Worm (Caenorhabditis elegans) whole organism, L4 larva: ENCODE data around the gene F45E1.5.

Source experiments
- D1046.2 ChIP-seq: fragments of 200-800 bp; sonication (Bioruptor generic); IDR thresholded peaks from 2 replicates; pipeline ENCODE4 v1.3.6; 2022; ENCODE audit warnings: missing genetic modification characterization, missing compliant biosample characterization
- F10B5.3 ChIP-seq: sonication (generic microtip); optimal IDR thresholded peaks from 2 replicates; lab custom pipeline; 2016; ENCODE audit warnings: mild to moderate bottlenecking, missing genetic modification characterization, missing compliant biosample characterization
- F37D6.2 ChIP-seq: sonication (generic microtip); optimal IDR thresholded peaks from 2 replicates; lab custom pipeline; 2016; ENCODE audit warnings: mild to moderate bottlenecking, missing genetic modification characterization, missing compliant biosample characterization
- F49E8.2 ChIP-seq: sonication (generic microtip); optimal IDR thresholded peaks from 2 replicates; lab custom pipeline; 2016; ENCODE audit warnings: missing compliant biosample characterization, mild to moderate bottlenecking, missing genetic modification characterization, borderline replicate concordance
- R02D3.7 ChIP-seq: fragments of 150-350 bp; sonication (generic microtip); optimal IDR thresholded peaks from 3 replicates; lab custom pipeline; 2014; ENCODE audit warnings: missing biosample characterization, missing genetic modification characterization
- T20F7.1 ChIP-seq: fragments of 200-800 bp; sonication (Bioruptor generic); optimal IDR thresholded peaks from 2 replicates; lab custom pipeline; 2018; ENCODE audit warnings: mild to moderate bottlenecking, missing genetic modification characterization, missing compliant biosample characterization
- T26A8.4 ChIP-seq: fragments of 200-800 bp; sonication (Bioruptor generic); IDR thresholded peaks from 2 replicates; pipeline ENCODE4 v1.3.6; 2022; ENCODE audit warnings: missing genetic modification characterization, missing compliant biosample characterization
- Y105C5A.15 ChIP-seq: fragments of 200-800 bp; sonication (Bioruptor generic); IDR thresholded peaks from 2 replicates; pipeline ENCODE4 v1.3.6; 2022; ENCODE audit warnings: missing genetic modification characterization, missing compliant biosample characterization
- Y48G9A.11 ChIP-seq: fragments of 200-800 bp; sonication (Bioruptor generic); IDR thresholded peaks from 2 replicates; pipeline ENCODE4 v1.3.6; 2022; ENCODE audit warnings: missing genetic modification reagents, missing genetic modification characterization, missing compliant biosample characterization
- Y5F2A.4 ChIP-seq: fragments of 200-800 bp; sonication (Bioruptor generic); optimal IDR thresholded peaks from 2 replicates; lab custom pipeline; 2018; ENCODE audit warnings: mild to moderate bottlenecking, missing genetic modification characterization, missing compliant biosample characterization
- ZK337.2 ChIP-seq: fragments of 200-800 bp; sonication (Bioruptor generic); IDR thresholded peaks from 2 replicates; pipeline ENCODE4 v1.3.6; 2022; ENCODE audit warnings: missing genetic modification reagents, missing genetic modification characterization, missing compliant biosample characterization
- ZK546.5 ChIP-seq, 2 experiments: sonication (generic microtip); optimal IDR thresholded peaks; 2 replicates each; lab custom pipeline; 2017; ENCODE audit warnings: missing biosample characterization in 2 of 2, missing genetic modification characterization in 2 of 2
- ama-1 ChIP-seq: fragments of 150-350 bp; optimal IDR thresholded peaks from 2 replicates; lab custom pipeline; 2014; ENCODE audit warnings: inconsistent platforms, mixed read lengths
- ceh-32 ChIP-seq: sonication (generic microtip); optimal IDR thresholded peaks from 2 replicates; lab custom pipeline; 2016; ENCODE audit warnings: mild to moderate bottlenecking, missing genetic modification characterization, missing compliant biosample characterization; ENCODE audit not compliant: poor library complexity
- ceh-44 ChIP-seq: fragments of 200-800 bp; sonication (Bioruptor generic); IDR thresholded peaks from 2 replicates; pipeline ENCODE4 v1.3.6; 2022; ENCODE audit warnings: missing genetic modification reagents, missing genetic modification characterization, missing compliant biosample characterization
- ceh-62 ChIP-seq: sonication (generic microtip); optimal IDR thresholded peaks from 2 replicates; lab custom pipeline; 2017; ENCODE audit warnings: missing biosample characterization, missing genetic modification characterization
- ces-1 ChIP-seq: fragments of 150-350 bp; sonication (generic microtip); optimal IDR thresholded peaks from 4 replicates; lab custom pipeline; 2014; ENCODE audit warnings: missing biosample characterization, missing genetic modification reagents, missing genetic modification characterization
- ctbp-1 ChIP-seq: fragments of 200-800 bp; sonication (Bioruptor generic); IDR thresholded peaks from 2 replicates; pipeline ENCODE4 v1.3.6; 2022; ENCODE audit warnings: missing genetic modification reagents, missing genetic modification characterization, missing compliant biosample characterization
- daf-16 ChIP-seq, 3 experiments: sonication (generic microtip); optimal IDR thresholded peaks; 2 replicates each; lab custom pipeline; 2016 to 2017; ENCODE audit warnings: missing genetic modification characterization in 3 of 3, missing genetic modification reagents in 3 of 3, mild to moderate bottlenecking in 2 of 3, missing compliant biosample characterization in 2 of 3, missing biosample characterization in 1 of 3, moderate library complexity in 1 of 3
- daf-19 ChIP-seq: fragments of 200-800 bp; sonication (Bioruptor generic); conservative IDR thresholded peaks from 2 replicates; pipeline ENCODE4 v1.3.6; 2022; ENCODE audit warnings: missing genetic modification characterization, missing compliant biosample characterization
- daf-8 ChIP-seq: fragments of 200-800 bp; sonication (Bioruptor generic); IDR thresholded peaks from 2 replicates; pipeline ENCODE4 v1.3.6; 2022; ENCODE audit warnings: missing genetic modification characterization, missing compliant biosample characterization
- dmd-9 ChIP-seq: fragments of 200-800 bp; sonication (Bioruptor generic); IDR thresholded peaks from 2 replicates; pipeline ENCODE4 v1.3.6; 2022; ENCODE audit warnings: missing genetic modification reagents, missing genetic modification characterization, missing compliant biosample characterization
- duxl-1 ChIP-seq: sonication (generic microtip); optimal IDR thresholded peaks from 2 replicates; lab custom pipeline; 2016; ENCODE audit warnings: mild to moderate bottlenecking, missing genetic modification characterization, moderate library complexity, missing compliant biosample characterization; ENCODE audit not compliant: poor library complexity
- fkh-10 ChIP-seq: fragments of 150-350 bp; optimal IDR thresholded peaks from 2 replicates; lab custom pipeline; 2014; ENCODE audit warnings: missing biosample characterization, missing genetic modification reagents, missing genetic modification characterization
- gei-8 ChIP-seq: fragments of 200-800 bp; sonication (Bioruptor generic); optimal IDR thresholded peaks from 2 replicates; lab custom pipeline; 2018; ENCODE audit warnings: mild to moderate bottlenecking, missing genetic modification characterization, missing compliant biosample characterization
- hlh-11 ChIP-seq: fragments of 200-800 bp; sonication (Bioruptor generic); optimal IDR thresholded peaks from 2 replicates; lab custom pipeline; 2018; ENCODE audit warnings: mild to moderate bottlenecking, missing genetic modification characterization, missing compliant biosample characterization
- hmg-1.1 ChIP-seq: fragments of 200-800 bp; sonication (Bioruptor generic); IDR thresholded peaks from 2 replicates; pipeline ENCODE4 v1.3.6; 2022; ENCODE audit warnings: missing genetic modification reagents, missing genetic modification characterization, missing compliant biosample characterization
- jun-1 ChIP-seq: fragments of 150-350 bp; optimal IDR thresholded peaks from 2 replicates; lab custom pipeline; 2014; ENCODE audit warnings: missing biosample characterization, missing genetic modification reagents, missing genetic modification characterization
- lim-7 ChIP-seq: fragments of 200-800 bp; sonication (Bioruptor generic); IDR thresholded peaks from 2 replicates; pipeline ENCODE4 v1.3.6; 2022; ENCODE audit warnings: missing genetic modification characterization, missing compliant biosample characterization
- lin-1 ChIP-seq: fragments of 200-800 bp; sonication (Bioruptor generic); IDR thresholded peaks from 2 replicates; pipeline ENCODE4 v1.3.6; 2022; ENCODE audit warnings: missing genetic modification reagents, missing genetic modification characterization, missing compliant biosample characterization
- lin-29 ChIP-seq: fragments of 200-800 bp; sonication (Bioruptor generic); IDR thresholded peaks from 2 replicates; pipeline ENCODE4 v1.3.6; 2022; ENCODE audit warnings: missing genetic modification reagents, missing genetic modification characterization, missing compliant biosample characterization
- mdl-1 ChIP-seq, 2 experiments: fragments of 150-350 bp in 1 of 2; sonication (generic microtip) in 1 of 2; optimal IDR thresholded peaks; 2 replicates each; lab custom pipeline; 2014 to 2017; ENCODE audit warnings: missing biosample characterization in 2 of 2, missing genetic modification characterization in 2 of 2
- mep-1 ChIP-seq: fragments of 150-350 bp; sonication (generic microtip); optimal IDR thresholded peaks from 3 replicates; lab custom pipeline; 2014; ENCODE audit warnings: missing biosample characterization, missing genetic modification characterization
- mxl-2 ChIP-seq: fragments of 200-800 bp; sonication (Bioruptor generic); conservative IDR thresholded peaks from 2 replicates; pipeline ENCODE4 v1.3.6; 2022; ENCODE audit warnings: missing genetic modification reagents, missing genetic modification characterization, missing compliant biosample characterization
- nhr-102 ChIP-seq: sonication (generic microtip); optimal IDR thresholded peaks from 2 replicates; lab custom pipeline; 2016; ENCODE audit warnings: mild to moderate bottlenecking, missing genetic modification characterization, moderate library complexity, missing compliant biosample characterization
- nhr-28 ChIP-seq: fragments of 150-350 bp; optimal IDR thresholded peaks from 2 replicates; lab custom pipeline; 2014; ENCODE audit warnings: missing biosample characterization, missing genetic modification characterization
- nhr-77 ChIP-seq: fragments of 150-350 bp; optimal IDR thresholded peaks from 2 replicates; lab custom pipeline; 2014; ENCODE audit warnings: missing biosample characterization, missing genetic modification characterization
- pha-4 ChIP-seq, 2 experiments: fragments of 150-350 bp in 1 of 2; fragments of 200-800 bp in 1 of 2; sonication (Bioruptor generic) in 1 of 2; IDR thresholded peaks in 1 of 2; optimal IDR thresholded peaks in 1 of 2; 2 replicates each; pipeline versions ENCODE4 v1.3.6 to Lab custom; 2014 to 2022; ENCODE audit warnings: missing genetic modification characterization in 2 of 2, missing genetic modification reagents in 2 of 2, missing biosample characterization in 1 of 2, missing compliant biosample characterization in 1 of 2
- php-3 ChIP-seq: fragments of 200-800 bp; sonication (Bioruptor generic); IDR thresholded peaks from 2 replicates; pipeline ENCODE4 v1.3.6; 2022; ENCODE audit warnings: missing genetic modification reagents, missing genetic modification characterization, missing compliant biosample characterization
- pqm-1 ChIP-seq: sonication (generic microtip); optimal IDR thresholded peaks from 2 replicates; lab custom pipeline; 2017; ENCODE audit warnings: missing biosample characterization, missing genetic modification characterization
- rbr-2 ChIP-seq: sonication (generic microtip); optimal IDR thresholded peaks from 2 replicates; lab custom pipeline; 2016; ENCODE audit warnings: missing genotype, missing genetic modification characterization, missing compliant biosample characterization
- saeg-2 ChIP-seq: fragments of 200-800 bp; sonication (Bioruptor generic); IDR thresholded peaks from 2 replicates; pipeline ENCODE4 v1.3.6; 2022; ENCODE audit warnings: missing genetic modification reagents, missing genetic modification characterization, missing compliant biosample characterization
- sdz-12 ChIP-seq: fragments of 200-800 bp; sonication (Bioruptor generic); optimal IDR thresholded peaks from 2 replicates; lab custom pipeline; 2018; ENCODE audit warnings: mild to moderate bottlenecking, missing genetic modification characterization, missing compliant biosample characterization
- snpc-1.2 ChIP-seq: fragments of 200-800 bp; sonication (Bioruptor generic); IDR thresholded peaks from 2 replicates; pipeline ENCODE4 v1.3.6; 2022; ENCODE audit warnings: missing genetic modification reagents, missing genetic modification characterization, missing compliant biosample characterization
- snpc-4 ChIP-seq: fragments of 150-350 bp; optimal IDR thresholded peaks from 2 replicates; lab custom pipeline; 2014; ENCODE audit warnings: missing biosample characterization, missing genetic modification characterization
- spr-1 ChIP-seq: sonication (generic microtip); optimal IDR thresholded peaks from 2 replicates; lab custom pipeline; 2016; ENCODE audit warnings: mild to moderate bottlenecking, missing genetic modification characterization, missing compliant biosample characterization
- spr-3 ChIP-seq: fragments of 200-800 bp; sonication (Bioruptor generic); optimal IDR thresholded peaks from 2 replicates; lab custom pipeline; 2018; ENCODE audit warnings: mild to moderate bottlenecking, missing genetic modification characterization, missing compliant biosample characterization
- unc-130 ChIP-seq: sonication (generic microtip); optimal IDR thresholded peaks from 2 replicates; lab custom pipeline; 2016; ENCODE audit warnings: missing genetic modification reagents, missing genetic modification characterization, missing compliant biosample characterization
- vab-7 ChIP-seq: fragments of 200-800 bp; sonication (Bioruptor generic); IDR thresholded peaks from 2 replicates; pipeline ENCODE4 v1.3.6; 2022; ENCODE audit warnings: missing genetic modification reagents, missing genetic modification characterization, missing compliant biosample characterization
- zag-1 ChIP-seq: fragments of 150-350 bp; optimal IDR thresholded peaks from 2 replicates; lab custom pipeline; 2014; ENCODE audit warnings: missing biosample characterization, missing genetic modification characterization
- zip-11 ChIP-seq: fragments of 200-800 bp; sonication (Bioruptor generic); IDR thresholded peaks from 2 replicates; pipeline ENCODE4 v1.3.6; 2022; ENCODE audit warnings: missing genetic modification characterization, missing compliant biosample characterization

The F45E1.5 gene

DNA sequence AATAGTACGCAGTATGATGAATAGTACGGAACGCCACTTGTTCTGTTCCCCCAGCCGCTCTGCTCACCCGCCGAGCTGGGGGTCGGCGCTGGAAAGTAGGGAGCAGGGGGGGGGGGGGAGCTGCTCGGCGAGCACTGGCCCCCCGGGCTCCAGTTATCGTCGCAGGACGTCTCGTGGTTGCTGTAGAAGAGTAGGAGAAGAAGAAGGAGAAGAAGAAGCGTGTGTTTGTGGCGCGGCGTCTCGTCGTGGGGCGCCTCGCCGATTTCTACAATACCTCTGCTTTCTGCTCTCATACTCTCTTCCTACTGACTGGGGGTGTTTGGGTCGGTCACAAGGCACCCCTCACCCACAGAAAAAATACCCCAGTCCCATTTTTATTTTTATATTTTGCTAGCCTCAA, 40.8 kb downstream of the F45E1.5 start (continued):
- peak; percentile 32; the same call in 1 of the 2 replicates for TF ChIP-seq Y48G9A.11
- TF ChIP-seq gei-8 (GFP tag; lab: Kevin White, UChicago): no peak
- no peak for TF ChIP-seq php-3 (GFP tag; lab: Robert Waterston, UW)
- no peak for TF ChIP-seq unc-130 (GFP tag; lab: Kevin White, UChicago)
- TF ChIP-seq hmg-1.1 (GFP tag; lab: Robert Waterston, UW): peak; percentile 77
- TF ChIP-seq R02D3.7 (tag; lab: Kevin White, UChicago): no peak
- no peak for TF ChIP-seq snpc-4 (tag; lab: Kevin White, UChicago)
- no peak for TF ChIP-seq T20F7.1 (GFP tag; lab: Kevin White, UChicago)
- peak; percentile 48; the same call in 1 of the 2 replicates for TF ChIP-seq saeg-2 (GFP tag; lab: Robert Waterston, UW)
- TF ChIP-seq pha-4 (GFP tag; IDR thresholded peaks at IDR 0.05; lab: Robert Waterston, UW): peak; percentile 91; the same call in 1 of the 2 replicates
- TF ChIP-seq pha-4 (tag; optimal IDR thresholded peaks at IDR 0.05; lab: Kevin White, UChicago): no peak
- TF ChIP-seq Y105C5A.15 (GFP tag; lab: Robert Waterston, UW): 0 out of 2 replicates have a peak, but pooled peaks have one; percentile 31
- peak; percentile 69 for TF ChIP-seq mep-1
- TF ChIP-seq daf-8 (GFP tag; lab: Robert Waterston, UW): no peak
- no peak for TF ChIP-seq pqm-1 (tag; lab: Kevin White, UChicago)
- TF ChIP-seq mdl-1 (tag; optimal IDR thresholded peaks at IDR 0.05; lab: Kevin White, UChicago): peak; percentile 7 to 50
- no peak for TF ChIP-seq spr-1 (tag; lab: Kevin White, UChicago)
- TF ChIP-seq ces-1 (GFP tag; lab: Kevin White, UChicago): no peak
- no peak for TF ChIP-seq ceh-32
- TF ChIP-seq F37D6.2 (tag; lab: Kevin White, UChicago): peak; percentile 26
- no peak for TF ChIP-seq snpc-1.2
- no peak for TF ChIP-seq fkh-10
- TF ChIP-seq jun-1 (tag; lab: Kevin White, UChicago): no peak
- no peak for TF ChIP-seq lin-1 (GFP tag; lab: Robert Waterston, UW)
- TF ChIP-seq vab-7: no peak
- no peak for TF ChIP-seq sdz-12 (GFP tag; lab: Kevin White, UChicago)
- TF ChIP-seq zag-1: no peak
- TF ChIP-seq ZK337.2: no peak
- no peak for TF ChIP-seq ceh-44 (GFP tag; lab: Robert Waterston, UW)
- TF ChIP-seq ZK546.5 (tag; optimal IDR thresholded peaks at IDR 0.05; lab: Kevin White, UChicago): no peak
- TF ChIP-seq ceh-62 (tag; lab: Kevin White, UChicago): no peak
- no peak for TF ChIP-seq zip-11 (GFP tag; lab: Robert Waterston, UW)
- TF ChIP-seq, all 104 proteins: peak for 25

ce11 chrX:8017759-8018158, 41.3 kb downstream of the F45E1.5 start, which contains the start of gene C34D10.5:
Gene C34D10.5, plus strand, starts transcription at chrX:8018027.
- no peak for TF ChIP-seq T26A8.4 (GFP tag; lab: Robert Waterston, UW)
- TF ChIP-seq lim-7: no peak
- no peak for TF ChIP-seq daf-16 (GFP tag; optimal IDR thresholded peaks at IDR 0.05; lab: Kevin White, UChicago)
- TF ChIP-seq daf-16 (tag; optimal IDR thresholded peaks at IDR 0.05; lab: Kevin White, UChicago): peak; percentile 68
- peak; percentile 53 for TF ChIP-seq hlh-11 (tag; lab: Kevin White, UChicago)
- no peak for TF ChIP-seq ctbp-1 (GFP tag; lab: Robert Waterston, UW)
- no peak for TF ChIP-seq Y5F2A.4
- TF ChIP-seq mxl-2 (GFP tag; lab: Robert Waterston, UW): no peak
- peak; percentile 56 for TF ChIP-seq nhr-77
- no peak for TF ChIP-seq rbr-2
- no peak for TF ChIP-seq dmd-9
- TF ChIP-seq ama-1 (lab: Kevin White, UChicago): peak; percentile 17
- no peak for TF ChIP-seq F10B5.3 (tag; lab: Kevin White, UChicago)
- TF ChIP-seq zag-1: no peak
- TF ChIP-seq lin-29 (GFP tag; lab: Robert Waterston, UW): no peak
- TF ChIP-seq nhr-102: no peak
- TF ChIP-seq snpc-4 (tag; lab: Kevin White, UChicago): no peak
- TF ChIP-seq daf-19 (GFP tag; lab: Robert Waterston, UW): no peak
- TF ChIP-seq mdl-1 (tag; optimal IDR thresholded peaks at IDR 0.05; lab: Kevin White, UChicago): peak in 1 of 2 experiments; percentile 21
- no peak for TF ChIP-seq ceh-44 (GFP tag; lab: Robert Waterston, UW)
- no peak for TF ChIP-seq spr-3 (GFP tag; lab: Kevin White, UChicago)
- TF ChIP-seq duxl-1: no peak
- peak; percentile 55 for TF ChIP-seq nhr-28 (tag; lab: Kevin White, UChicago)
- TF ChIP-seq F49E8.2: no peak
- TF ChIP-seq D1046.2: no peak
